Worm (Caenorhabditis elegans) whole organism, late embryonic: Measurements from ENCODE around the gene srz-16.

Experiments used
- ceh-2 ChIP-seq: sonication (generic microtip); optimal IDR thresholded peaks from 2 replicates; lab custom pipeline; 2016; ENCODE audit warnings: missing genotype, missing genetic modification characterization, missing compliant biosample characterization
- ceh-24 ChIP-seq: sonication (generic microtip); optimal IDR thresholded peaks from 2 replicates; lab custom pipeline; 2016; ENCODE audit warnings: mild to moderate bottlenecking, missing genetic modification characterization, missing compliant biosample characterization
- dve-1 ChIP-seq: sonication (generic microtip); optimal IDR thresholded peaks from 2 replicates; lab custom pipeline; 2017; ENCODE audit warnings: antibody characterized with exemption, mild to moderate bottlenecking, missing genetic modification characterization, missing compliant biosample characterization
- fkh-6 ChIP-seq: sonication (generic microtip); optimal IDR thresholded peaks from 2 replicates; lab custom pipeline; 2016; ENCODE audit warnings: missing genetic modification characterization, missing compliant biosample characterization
- hlh-6 ChIP-seq: sonication (generic microtip); optimal IDR thresholded peaks from 2 replicates; lab custom pipeline; 2016; ENCODE audit warnings: missing genotype, missing genetic modification characterization, missing compliant biosample characterization
- lin-11 ChIP-seq: fragments of 200-800 bp; sonication (Bioruptor generic); optimal IDR thresholded peaks from 2 replicates; lab custom pipeline; 2018; ENCODE audit warnings: mild to moderate bottlenecking, missing genetic modification characterization, missing compliant biosample characterization
- madf-2 ChIP-seq: sonication (generic microtip); optimal IDR thresholded peaks from 2 replicates; lab custom pipeline; 2017; ENCODE audit warnings: missing genetic modification characterization, missing compliant biosample characterization
- nfya-1 ChIP-seq: sonication (generic microtip); optimal IDR thresholded peaks from 2 replicates; lab custom pipeline; 2017; ENCODE audit warnings: missing genetic modification characterization, mild to moderate bottlenecking, missing compliant biosample characterization, antibody characterized with exemption, moderate library complexity
- nhr-11 ChIP-seq: fragments of 150-350 bp; optimal IDR thresholded peaks from 2 replicates; lab custom pipeline; 2014; ENCODE audit warnings: missing biosample characterization, missing genetic modification characterization
- pat-9 ChIP-seq: fragments of 200-800 bp; sonication (Bioruptor generic); optimal IDR thresholded peaks from 2 replicates; lab custom pipeline; 2018; ENCODE audit warnings: mild to moderate bottlenecking, missing genetic modification characterization, moderate library complexity, missing compliant biosample characterization
- pqm-1 ChIP-seq: sonication (generic microtip); optimal IDR thresholded peaks from 2 replicates; lab custom pipeline; 2016; ENCODE audit warnings: missing genetic modification characterization, missing compliant biosample characterization
- sox-2 ChIP-seq: fragments of 200-800 bp; sonication (Bioruptor generic); IDR thresholded peaks from 2 replicates; pipeline ENCODE4 v1.3.6; 2022; ENCODE audit warnings: missing genetic modification reagents, missing genetic modification characterization, missing compliant biosample characterization
- unc-3 ChIP-seq, 2 experiments: fragments of 200-800 bp in 1 of 2; sonication (Bioruptor generic) in 1 of 2; sonication (generic microtip) in 1 of 2; conservative IDR thresholded peaks in 1 of 2; optimal IDR thresholded peaks in 1 of 2; 2 replicates each; pipeline versions ENCODE4 v1.3.6 to Lab custom; 2016 to 2022; ENCODE audit warnings: missing compliant biosample characterization in 2 of 2, missing genetic modification characterization in 2 of 2, missing genetic modification reagents in 1 of 2
- unc-55 ChIP-seq: sonication (generic microtip); optimal IDR thresholded peaks from 2 replicates; lab custom pipeline; 2017; ENCODE audit warnings: missing biosample characterization, missing genetic modification reagents, missing genetic modification characterization

DNA sequence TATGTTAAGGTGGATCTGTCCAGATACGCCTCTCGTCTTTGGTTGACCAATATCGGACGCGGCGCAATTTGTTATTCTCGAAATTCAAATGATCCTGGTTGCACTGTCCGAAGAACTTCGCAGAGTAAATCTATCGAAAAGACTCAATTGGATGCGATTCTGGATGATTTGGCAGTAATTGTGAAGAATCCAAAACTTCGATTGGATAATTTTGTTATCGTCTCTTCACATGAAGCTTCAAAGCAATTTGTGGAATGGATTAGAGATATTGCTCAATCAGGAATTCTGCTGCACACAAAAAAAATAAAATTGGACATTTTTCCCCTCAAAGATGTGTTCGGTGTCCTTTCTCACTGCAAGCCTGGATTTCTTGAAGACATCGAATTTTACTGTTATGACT lies 13.2 kb upstream of the srz-16 start:
- no peak for TF ChIP-seq nfya-1 (tag; lab: Kevin White, UChicago)
- TF ChIP-seq madf-2, result no peak
- TF ChIP-seq fkh-6, result no peak
- no peak for TF ChIP-seq unc-3 (GFP tag; conservative IDR thresholded peaks at IDR 0.05; lab: Robert Waterston, UW)
- TF ChIP-seq unc-3 (tag; optimal IDR thresholded peaks at IDR 0.05; lab: Kevin White, UChicago), result no peak
- no peak for TF ChIP-seq pqm-1 (tag; lab: Kevin White, UChicago)
- no peak for TF ChIP-seq hlh-6 (tag; lab: Kevin White, UChicago)
- TF ChIP-seq unc-55 (GFP tag; lab: Kevin White, UChicago), result no peak
- TF ChIP-seq dve-1 (tag; lab: Kevin White, UChicago), result no peak
- TF ChIP-seq ceh-24, result no peak
- no peak for TF ChIP-seq pat-9
- TF ChIP-seq ceh-2 (tag; lab: Kevin White, UChicago), result no peak
- no peak for TF ChIP-seq lin-11 (tag; lab: Kevin White, UChicago)
- no peak for TF ChIP-seq nhr-11 (tag; lab: Kevin White, UChicago)
- no peak for TF ChIP-seq sox-2
